Worm (Caenorhabditis elegans) whole organism, L3 larva: Measurements from ENCODE around the gene sru-15.

Experiments used
- R02D3.7 ChIP-seq: fragments of 150-350 bp; optimal IDR thresholded peaks from 2 replicates; lab custom pipeline; 2014; ENCODE audit warnings: missing biosample characterization, missing genetic modification characterization
- ceh-28 ChIP-seq: fragments of 150-350 bp; optimal IDR thresholded peaks from 2 replicates; lab custom pipeline; 2014; ENCODE audit warnings: missing biosample characterization, missing genetic modification reagents, missing genetic modification characterization
- ceh-82 ChIP-seq: fragments of 150-350 bp; optimal IDR thresholded peaks from 2 replicates; lab custom pipeline; 2014; ENCODE audit warnings: missing biosample characterization, missing genetic modification characterization
- ceh-9 ChIP-seq: sonication (generic microtip); optimal IDR thresholded peaks from 2 replicates; lab custom pipeline; 2018; ENCODE audit warnings: missing biosample characterization, missing genetic modification characterization
- daf-12 ChIP-seq: fragments of 150-350 bp; optimal IDR thresholded peaks from 2 replicates; lab custom pipeline; 2014; ENCODE audit warnings: missing biosample characterization, missing genetic modification reagents, missing genetic modification characterization
- egl-27 ChIP-seq: sonication (generic microtip); optimal IDR thresholded peaks from 4 replicates; lab custom pipeline; 2017; ENCODE audit warnings: missing biosample characterization, missing genetic modification reagents, missing genetic modification characterization
- egl-5 ChIP-seq: fragments of 150-350 bp; optimal IDR thresholded peaks from 2 replicates; lab custom pipeline; 2017; ENCODE audit warnings: missing biosample characterization, missing genetic modification reagents, missing genetic modification characterization, inconsistent platforms
- elt-2 ChIP-seq: sonication (generic microtip); optimal IDR thresholded peaks from 2 replicates; lab custom pipeline; 2016; ENCODE audit warnings: missing genetic modification reagents, mild to moderate bottlenecking, missing genetic modification characterization, missing compliant biosample characterization
- elt-3 ChIP-seq, 3 experiments: fragments of 150-350 bp in 1 of 3; sonication (generic microtip) in 2 of 3; optimal IDR thresholded peaks; 2 replicates in 2 of 3; 4 replicates in 1 of 3; lab custom pipeline; 2014 to 2017; ENCODE audit warnings: missing biosample characterization in 3 of 3, missing genetic modification characterization in 3 of 3
- fkh-10 ChIP-seq: sonication (generic microtip); optimal IDR thresholded peaks from 2 replicates; lab custom pipeline; 2017; ENCODE audit warnings: missing biosample characterization, missing genetic modification reagents, missing genetic modification characterization
- fkh-2 ChIP-seq: fragments of 150-350 bp; optimal IDR thresholded peaks from 2 replicates; lab custom pipeline; 2014; ENCODE audit warnings: missing biosample characterization, missing genetic modification reagents, missing genetic modification characterization
- fos-1 ChIP-seq: fragments of 150-350 bp; optimal IDR thresholded peaks from 2 replicates; lab custom pipeline; 2014; ENCODE audit warnings: missing biosample characterization, missing genetic modification characterization
- hmg-11 ChIP-seq: sonication (generic microtip); optimal IDR thresholded peaks from 2 replicates; lab custom pipeline; 2016; ENCODE audit warnings: missing genetic modification characterization, missing compliant biosample characterization
- jun-1 ChIP-seq: fragments of 150-350 bp; optimal IDR thresholded peaks from 2 replicates; lab custom pipeline; 2014; ENCODE audit warnings: missing biosample characterization, missing genetic modification reagents, missing genetic modification characterization
- lin-15B ChIP-seq: fragments of 150-350 bp; optimal IDR thresholded peaks from 2 replicates; lab custom pipeline; 2014; ENCODE audit warnings: missing biosample characterization, missing genetic modification characterization
- lin-39 ChIP-seq: fragments of 150-350 bp; optimal IDR thresholded peaks from 2 replicates; lab custom pipeline; 2018; ENCODE audit warnings: missing biosample characterization, missing genetic modification reagents, missing genetic modification characterization
- lsy-12 ChIP-seq: sonication (generic microtip); optimal IDR thresholded peaks from 2 replicates; lab custom pipeline; 2016; ENCODE audit warnings: mild to moderate bottlenecking, missing genetic modification characterization, missing compliant biosample characterization
- mdl-1 ChIP-seq: fragments of 150-350 bp; optimal IDR thresholded peaks from 2 replicates; lab custom pipeline; 2014; ENCODE audit warnings: missing biosample characterization, missing genetic modification characterization
- nhr-11 ChIP-seq: fragments of 150-350 bp; optimal IDR thresholded peaks from 2 replicates; lab custom pipeline; 2014; ENCODE audit warnings: missing biosample characterization, missing genetic modification characterization
- nhr-12 ChIP-seq: fragments of 150-350 bp; optimal IDR thresholded peaks from 2 replicates; lab custom pipeline; 2014; ENCODE audit warnings: missing biosample characterization, missing genetic modification characterization
- nhr-23 ChIP-seq: fragments of 150-350 bp; optimal IDR thresholded peaks from 2 replicates; lab custom pipeline; 2014; ENCODE audit warnings: missing biosample characterization, missing genetic modification reagents, missing genetic modification characterization
- nhr-237 ChIP-seq: fragments of 150-350 bp; optimal IDR thresholded peaks from 2 replicates; lab custom pipeline; 2014; ENCODE audit warnings: missing biosample characterization, missing genetic modification characterization
- nhr-28 ChIP-seq: fragments of 150-350 bp; optimal IDR thresholded peaks from 2 replicates; lab custom pipeline; 2014; ENCODE audit warnings: missing biosample characterization, missing genetic modification characterization
- nhr-67 ChIP-seq: fragments of 150-350 bp; optimal IDR thresholded peaks from 2 replicates; lab custom pipeline; 2014; ENCODE audit warnings: missing biosample characterization, missing genetic modification characterization
- nhr-76 ChIP-seq: fragments of 150-350 bp; sonication (generic microtip); optimal IDR thresholded peaks from 5 replicates; lab custom pipeline; 2014; ENCODE audit warnings: missing biosample characterization, missing genetic modification characterization
- nhr-77 ChIP-seq: fragments of 150-350 bp; optimal IDR thresholded peaks from 2 replicates; lab custom pipeline; 2014; ENCODE audit warnings: missing biosample characterization, missing genetic modification characterization
- pha-4 ChIP-seq: fragments of 150-350 bp; optimal IDR thresholded peaks from 2 replicates; lab custom pipeline; 2014; ENCODE audit warnings: missing biosample characterization, missing genetic modification reagents, missing genetic modification characterization
- pqm-1 ChIP-seq: fragments of 150-350 bp; optimal IDR thresholded peaks from 2 replicates; lab custom pipeline; 2017; ENCODE audit warnings: missing biosample characterization, missing genetic modification characterization, inconsistent platforms
- sea-2 ChIP-seq: fragments of 150-350 bp; sonication (generic microtip); optimal IDR thresholded peaks from 4 replicates; lab custom pipeline; 2014; ENCODE audit warnings: missing biosample characterization, missing genetic modification reagents, missing genetic modification characterization
- skn-1 ChIP-seq: fragments of 150-350 bp; optimal IDR thresholded peaks from 2 replicates; lab custom pipeline; 2014; ENCODE audit warnings: missing biosample characterization, missing genetic modification characterization
- snpc-4 ChIP-seq: fragments of 150-350 bp; optimal IDR thresholded peaks from 2 replicates; lab custom pipeline; 2014; ENCODE audit warnings: missing biosample characterization, missing genetic modification characterization
- unc-39 ChIP-seq: sonication (generic microtip); optimal IDR thresholded peaks from 4 replicates; lab custom pipeline; 2017; ENCODE audit warnings: missing biosample characterization, missing genetic modification characterization
- unc-62 ChIP-seq: fragments of 150-350 bp; sonication (generic microtip); optimal IDR thresholded peaks from 4 replicates; lab custom pipeline; 2014; ENCODE audit warnings: missing biosample characterization, missing genetic modification reagents, missing genetic modification characterization
- zag-1 ChIP-seq: fragments of 150-350 bp; optimal IDR thresholded peaks from 2 replicates; lab custom pipeline; 2014; ENCODE audit warnings: missing biosample characterization, missing genetic modification characterization

The sru-15 gene

ce11 chrIV:17427423-17427822, 31.4 kb downstream of the sru-15 start, which contains the start of gene C06A12.3:
TSS of gene C06A12.3 (plus strand) at chrIV:17427723.
- TF ChIP-seq nhr-11 (tag; lab: Kevin White, UChicago) (no peak), lin-15B (tag; lab: Kevin White, UChicago) (no peak), egl-5 (no peak), sea-2 (no peak), nhr-237 (no peak)

- TF ChIP-seq egl-5 (no peak), ceh-82 (tag; lab: Kevin White, UChicago) (no peak), elt-3 (tag; optimal IDR thresholded peaks at IDR 0.05; lab: Kevin White, UChicago) (no peak), nhr-11 (tag; lab: Kevin White, UChicago) (no peak), nhr-67 (tag; lab: Kevin White, UChicago) (no peak), nhr-23 (tag; lab: Kevin White, UChicago) (no peak), nhr-12 (tag; lab: Kevin White, UChicago) (no peak), lsy-12 (tag; lab: Kevin White, UChicago) (no peak), fkh-10 (no peak), nhr-237 (no peak), pha-4 (tag; lab: Kevin White, UChicago) (no peak), pqm-1 (tag; lab: Kevin White, UChicago) (no peak), ceh-9 (tag; lab: Kevin White, UChicago) (no peak), lin-39 (tag; lab: Kevin White, UChicago) (no peak), R02D3.7 (tag; lab: Kevin White, UChicago) (no peak), zag-1 (tag; lab: Kevin White, UChicago) (no peak)
- TF ChIP-seq, all 47 proteins: peak for 0
Observed at ce11 chrIV:17431287-17431686, 35.3 kb downstream of the sru-15 start, which contains the start of gene lact-6. TSS of gene lact-6 (minus strand) at chrIV:17431387.

- no peak for TF ChIP-seq hmg-11 (tag; lab: Kevin White, UChicago)
- no peak for TF ChIP-seq snpc-4 (tag; lab: Kevin White, UChicago)
- TF ChIP-seq ceh-28 (tag; lab: Kevin White, UChicago) = no peak
- peak; percentile 41 for TF ChIP-seq pqm-1 (tag; lab: Kevin White, UChicago)
- TF ChIP-seq skn-1 (tag; lab: Kevin White, UChicago) = no peak
- TF ChIP-seq elt-3 (tag; optimal IDR thresholded peaks at IDR 0.05; lab: Kevin White, UChicago) = no peak
- TF ChIP-seq mdl-1 (tag; lab: Kevin White, UChicago) = no peak
- TF ChIP-seq fkh-10 = no peak
- TF ChIP-seq elt-2 (tag; lab: Kevin White, UChicago) = peak; percentile 55
- TF ChIP-seq egl-27 = no peak
- no peak for TF ChIP-seq egl-5
- no peak for TF ChIP-seq daf-12 (tag; lab: Kevin White, UChicago)
- TF ChIP-seq nhr-28 (tag; lab: Kevin White, UChicago) = no peak
- no peak for TF ChIP-seq nhr-23 (tag; lab: Kevin White, UChicago)
- no peak for TF ChIP-seq unc-62 (GFP tag; lab: Kevin White, UChicago)
- no peak for TF ChIP-seq nhr-76 (tag; lab: Kevin White, UChicago)
- no peak for TF ChIP-seq lsy-12 (tag; lab: Kevin White, UChicago)
- no peak for TF ChIP-seq fkh-2
- TF ChIP-seq fos-1 (tag; lab: Kevin White, UChicago) = no peak
- no peak for TF ChIP-seq sea-2
- no peak for TF ChIP-seq unc-39 (tag; lab: Kevin White, UChicago)
- TF ChIP-seq pha-4 (tag; lab: Kevin White, UChicago) = peak; percentile 5
- TF ChIP-seq, all 47 proteins: peak for 3
Observed at ce11 chrIV:17432223-17432826, 36.3 kb downstream of the sru-15 start.

- TF ChIP-seq nhr-77 (tag; lab: Kevin White, UChicago) (no peak), ceh-82 (tag; lab: Kevin White, UChicago) (no peak), snpc-4 (tag; lab: Kevin White, UChicago) (no peak), mdl-1 (tag; lab: Kevin White, UChicago) (no peak), ceh-9 (tag; lab: Kevin White, UChicago) (no peak), egl-5 (no peak), jun-1 (tag; lab: Kevin White, UChicago) (no peak), nhr-67 (tag; lab: Kevin White, UChicago) (no peak), lin-39 (tag; lab: Kevin White, UChicago) (no peak), elt-2 (tag; lab: Kevin White, UChicago) (no peak), lsy-12 (tag; lab: Kevin White, UChicago) (no peak), R02D3.7 (tag; lab: Kevin White, UChicago) (no peak)
Observed at ce11 chrIV:17435228-17435627, 39.2 kb downstream of the sru-15 start.
